Worm (Caenorhabditis elegans): ENCODE data around the gene ergi-2.

DNA sequence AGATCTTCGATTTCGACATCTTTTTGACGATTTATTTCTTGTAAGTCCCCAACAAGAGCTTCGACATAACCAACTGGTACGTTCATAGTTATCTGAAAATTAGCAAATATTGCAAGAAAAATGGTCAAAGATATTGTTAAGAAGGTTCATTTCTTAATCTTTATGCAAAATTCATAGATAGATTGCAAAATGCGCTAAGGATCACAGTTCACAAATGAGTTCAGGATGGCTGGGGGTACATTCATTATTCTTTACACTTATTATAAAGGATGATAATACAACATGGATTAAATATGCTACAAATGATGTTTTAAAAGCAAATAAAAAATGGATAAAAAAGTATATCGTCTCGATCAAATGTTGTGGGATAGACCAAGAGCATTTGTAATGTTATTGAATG is 49.6 kb upstream of the ergi-2 start, which contains the start of gene H03G16.5:
- TF ChIP-seq mab-5 (tag; optimal IDR thresholded peaks at IDR 0.05) (no peak), lsy-2 (tag; optimal IDR thresholded peaks at IDR 0.05) (no peak), sptf-1 (tag; optimal IDR thresholded peaks at IDR 0.05) (no peak), elt-1 (tag; optimal IDR thresholded peaks at IDR 0.05; ENCODE audit: borderline replicate concordance, insufficient read depth) (no peak), blmp-1 (tag; optimal IDR thresholded peaks at IDR 0.05) (no peak), mep-1 (tag; optimal IDR thresholded peaks at IDR 0.05) (no peak), unc-62 (GFP tag; optimal IDR thresholded peaks at IDR 0.05) (no peak), lin-13 (tag; optimal IDR thresholded peaks at IDR 0.05) (no peak), snpc-4 (tag; optimal IDR thresholded peaks at IDR 0.05) (no peak), unc-39 (tag; optimal IDR thresholded peaks at IDR 0.05) (no peak), pha-4 (tag; optimal IDR thresholded peaks at IDR 0.05) (no peak), ztf-11 (tag; optimal IDR thresholded peaks at IDR 0.05) (no peak)

Measured in whole organism, mixed stage, embryonic.